Fruit fly (Drosophila melanogaster) whole organism, embryonic: Measurements from ENCODE around the gene CIA30.

Experiments used
- Ada2b ChIP-seq: fragments of 200-800 bp; sonication (Bioruptor generic); IDR thresholded peaks from 2 replicates; pipeline ENCODE4 v1.3.6; 2022; ENCODE audit warnings: missing biosample characterization, missing genetic modification characterization
- Awh ChIP-seq: fragments of 200-800 bp; sonication (Bioruptor generic); IDR thresholded peaks from 2 replicates; pipeline ENCODE4, ENCODE4 v1.3.6; 2022; ENCODE audit warnings: missing biosample characterization, missing genetic modification characterization
- Bgb ChIP-seq: fragments of 200-800 bp; sonication (Bioruptor generic); IDR thresholded peaks from 2 replicates; pipeline ENCODE4 v1.3.6; 2022; ENCODE audit warnings: missing biosample characterization, missing genetic modification characterization; ENCODE audit not compliant: partially characterized antibody
- Bteb2 ChIP-seq: fragments of 200-800 bp; sonication (Bioruptor generic); optimal IDR thresholded peaks from 2 replicates; lab custom pipeline; 2016; ENCODE audit warnings: missing biosample characterization, missing genetic modification characterization
- CG10209 ChIP-seq: fragments of 200-800 bp; sonication (Bioruptor generic); optimal IDR thresholded peaks from 3 replicates; lab custom pipeline; 2017; ENCODE audit warnings: missing biosample characterization, mild to moderate bottlenecking, missing genetic modification characterization, missing genetic modification reagents
- CG11093 ChIP-seq: fragments of 200-800 bp; sonication (Bioruptor generic); IDR thresholded peaks from 3 replicates; pipeline ENCODE4 v1.3.6; 2022; ENCODE audit warnings: missing biosample characterization, missing genetic modification characterization
- CG12236 ChIP-seq: fragments of 200-800 bp; sonication (Bioruptor generic); optimal IDR thresholded peaks from 2 replicates; lab custom pipeline; 2016; ENCODE audit warnings: missing biosample characterization, missing genetic modification characterization
- CG12299 ChIP-seq: fragments of 200-800 bp; sonication (Bioruptor generic); optimal IDR thresholded peaks from 2 replicates; lab custom pipeline; 2018; ENCODE audit warnings: missing biosample characterization, mild to moderate bottlenecking, missing genetic modification characterization
- CG13894 ChIP-seq: fragments of 200-800 bp; sonication (Bioruptor generic); optimal IDR thresholded peaks from 3 replicates; lab custom pipeline; 2018; ENCODE audit warnings: missing biosample characterization, mild to moderate bottlenecking, missing genetic modification characterization, moderate library complexity
- CG14441 ChIP-seq: fragments of 200-800 bp; sonication (Bioruptor generic); IDR thresholded peaks from 2 replicates; pipeline ENCODE4 v1.3.6; 2022; ENCODE audit warnings: missing biosample characterization, missing genetic modification characterization
- CG1529 ChIP-seq: fragments of 200-800 bp; sonication (Bioruptor generic); optimal IDR thresholded peaks from 3 replicates; lab custom pipeline; 2018; ENCODE audit warnings: missing biosample characterization, missing genetic modification characterization
- CG16863 ChIP-seq: fragments of 200-800 bp; sonication (Bioruptor generic); optimal IDR thresholded peaks from 3 replicates; lab custom pipeline; 2016; ENCODE audit warnings: missing biosample characterization, missing genetic modification characterization
- CG17612 ChIP-seq: fragments of 200-800 bp; sonication (Bioruptor generic); IDR thresholded peaks from 2 replicates; pipeline ENCODE4 v1.3.6; 2022; ENCODE audit warnings: missing biosample characterization, missing genetic modification characterization
- CG17802 ChIP-seq: fragments of 200-800 bp; sonication (Bioruptor generic); optimal IDR thresholded peaks from 2 replicates; lab custom pipeline; 2018; ENCODE audit warnings: missing biosample characterization, mild to moderate bottlenecking, missing genetic modification characterization, moderate library complexity
- CG3065 ChIP-seq: fragments of 200-800 bp; sonication (Bioruptor generic); optimal IDR thresholded peaks from 2 replicates; lab custom pipeline; 2016; ENCODE audit warnings: missing biosample characterization, missing genetic modification characterization
- CG31224 ChIP-seq: fragments of 200-800 bp; sonication (Bioruptor generic); IDR thresholded peaks from 2 replicates; pipeline ENCODE4 v1.3.6; 2022; ENCODE audit warnings: missing biosample characterization, missing genetic modification characterization
- CG31388 ChIP-seq: fragments of 200-800 bp; sonication (Bioruptor generic); optimal IDR thresholded peaks from 2 replicates; lab custom pipeline; 2016; ENCODE audit warnings: missing biosample characterization, missing genetic modification characterization
- CG4820 ChIP-seq: fragments of 200-800 bp; sonication (Bioruptor generic); optimal IDR thresholded peaks from 3 replicates; lab custom pipeline; 2016; ENCODE audit warnings: missing biosample characterization, missing genetic modification characterization
- CG6254 ChIP-seq: fragments of 200-800 bp; sonication (Bioruptor generic); optimal IDR thresholded peaks from 3 replicates; lab custom pipeline; 2017; ENCODE audit warnings: mild to moderate bottlenecking, missing biosample characterization, missing genetic modification reagents, missing genetic modification characterization
- CG7745 ChIP-seq: fragments of 200-800 bp; sonication (Bioruptor generic); optimal IDR thresholded peaks from 2 replicates; lab custom pipeline; 2018; ENCODE audit warnings: missing biosample characterization, mild to moderate bottlenecking, missing genetic modification characterization, moderate library complexity
- CG8089 ChIP-seq: fragments of 200-800 bp; sonication (Bioruptor generic); optimal IDR thresholded peaks from 3 replicates; lab custom pipeline; 2016; ENCODE audit warnings: missing biosample characterization, missing genetic modification characterization
- CG8281 ChIP-seq: fragments of 200-800 bp; sonication (Bioruptor generic); optimal IDR thresholded peaks from 2 replicates; lab custom pipeline; 2018; ENCODE audit warnings: missing biosample characterization, mild to moderate bottlenecking, missing genetic modification characterization, moderate library complexity
- CG8924 ChIP-seq: fragments of 200-800 bp; optimal IDR thresholded peaks from 3 replicates; lab custom pipeline; 2019; ENCODE audit warnings: missing biosample characterization, mild to moderate bottlenecking, missing genetic modification characterization, moderate library complexity
- CG9797 ChIP-seq: fragments of 200-800 bp; sonication (Bioruptor generic); optimal IDR thresholded peaks from 3 replicates; lab custom pipeline; 2018; ENCODE audit warnings: missing biosample characterization, mild to moderate bottlenecking, missing genetic modification characterization
- Eip74EF ChIP-seq, 2 experiments: fragments of 200-800 bp in 1 of 2; fragments of >200 bp in 1 of 2; sonication (Bioruptor generic) in 1 of 2; optimal IDR thresholded peaks; 2 replicates each; lab custom pipeline; 2017 to 2019; ENCODE audit warnings: missing biosample characterization in 2 of 2, missing genetic modification characterization in 2 of 2, mild to moderate bottlenecking in 1 of 2, moderate library complexity in 1 of 2
- Elba2 ChIP-seq: fragments of 200-800 bp; sonication (Bioruptor generic); optimal IDR thresholded peaks from 3 replicates; lab custom pipeline; 2016; ENCODE audit warnings: missing biosample characterization, missing genetic modification characterization
- Fer3 ChIP-seq: fragments of 200-800 bp; sonication (Bioruptor generic); optimal IDR thresholded peaks from 2 replicates; lab custom pipeline; 2018; ENCODE audit warnings: missing biosample characterization, mild to moderate bottlenecking, missing genetic modification characterization, moderate library complexity
- Lpt ChIP-seq: fragments of >200 bp; optimal IDR thresholded peaks from 2 replicates; lab custom pipeline; 2018; ENCODE audit warnings: missing biosample characterization, missing genetic modification characterization
- Max ChIP-seq: fragments of 200-800 bp; sonication (Bioruptor generic); optimal IDR thresholded peaks from 2 replicates; lab custom pipeline; 2016; ENCODE audit warnings: missing biosample characterization, mild to moderate bottlenecking, missing genetic modification characterization
- Meics ChIP-seq: fragments of 200-800 bp; sonication (Bioruptor generic); optimal IDR thresholded peaks from 2 replicates; lab custom pipeline; 2017; ENCODE audit warnings: missing biosample characterization, mild to moderate bottlenecking, missing genetic modification characterization
- Mrtf ChIP-seq: fragments of 200-800 bp; sonication (Bioruptor generic); IDR thresholded peaks from 3 replicates; pipeline ENCODE4 v1.3.6; 2022; ENCODE audit warnings: missing biosample characterization, missing genetic modification characterization
- Nf-YB ChIP-seq: fragments of 200-800 bp; sonication (Bioruptor generic); optimal IDR thresholded peaks from 3 replicates; lab custom pipeline; 2019; ENCODE audit warnings: missing biosample characterization, mild to moderate bottlenecking, missing genetic modification characterization, moderate library complexity
- Nf-YC ChIP-seq: fragments of 200-800 bp; optimal IDR thresholded peaks from 3 replicates; lab custom pipeline; 2019; ENCODE audit warnings: missing biosample characterization, mild to moderate bottlenecking, missing genetic modification characterization, moderate library complexity
- Oaz ChIP-seq: fragments of 200-800 bp; sonication (Bioruptor generic); IDR thresholded peaks from 2 replicates; pipeline ENCODE4 v1.3.6; 2022; ENCODE audit warnings: missing biosample characterization, missing genetic modification characterization
- PHDP ChIP-seq: fragments of 200-800 bp; sonication (Bioruptor generic); optimal IDR thresholded peaks from 3 replicates; lab custom pipeline; 2018; ENCODE audit warnings: missing biosample characterization, mild to moderate bottlenecking, missing genetic modification characterization, moderate library complexity
- Rfx ChIP-seq: fragments of 200-800 bp; sonication (Bioruptor generic); IDR thresholded peaks from 2 replicates; pipeline ENCODE4 v1.3.6; 2022; ENCODE audit warnings: missing biosample characterization, missing genetic modification characterization
- Sry-δ ChIP-seq: fragments of 200-800 bp; sonication (Bioruptor generic); optimal IDR thresholded peaks from 2 replicates; lab custom pipeline; 2016; ENCODE audit warnings: missing biosample characterization, missing genetic modification characterization
- Xbp1 ChIP-seq: fragments of 200-800 bp; sonication (Bioruptor generic); optimal IDR thresholded peaks from 3 replicates; lab custom pipeline; 2016; ENCODE audit warnings: missing biosample characterization, mild to moderate bottlenecking, missing genetic modification characterization
- amos ChIP-seq: fragments of 200-800 bp; sonication (Bioruptor generic); IDR thresholded peaks from 2 replicates; pipeline ENCODE4 v1.3.6; 2022; ENCODE audit warnings: missing biosample characterization, missing genetic modification characterization; ENCODE audit not compliant: partially characterized antibody
- ato ChIP-seq: fragments of 200-800 bp; sonication (Bioruptor generic); IDR thresholded peaks from 2 replicates; pipeline ENCODE4 v1.3.6; 2022; ENCODE audit warnings: missing biosample characterization, missing genetic modification characterization; ENCODE audit not compliant: partially characterized antibody
- btn ChIP-seq: fragments of 200-800 bp; sonication (Bioruptor generic); optimal IDR thresholded peaks from 2 replicates; lab custom pipeline; 2016; ENCODE audit warnings: missing biosample characterization, missing genetic modification characterization
- chinmo ChIP-seq: fragments of 200-800 bp; sonication (Bioruptor generic); IDR thresholded peaks from 4 replicates; pipeline ENCODE4 v1.3.6; 2022; ENCODE audit warnings: missing biosample characterization, missing genetic modification characterization; ENCODE audit not compliant: partially characterized antibody
- danr ChIP-seq: fragments of 200-800 bp; sonication (Bioruptor generic); IDR thresholded peaks from 2 replicates; pipeline ENCODE4 v1.3.6; 2022; ENCODE audit warnings: missing biosample characterization, missing genetic modification characterization
- esg ChIP-seq: fragments of 200-800 bp; sonication (Bioruptor generic); conservative IDR thresholded peaks from 2 replicates; pipeline ENCODE4 v1.3.6; 2022; ENCODE audit warnings: missing biosample characterization, missing genetic modification characterization
- gro ChIP-seq: fragments of 200-800 bp; sonication (Bioruptor generic); optimal IDR thresholded peaks from 2 replicates; lab custom pipeline; 2016; ENCODE audit warnings: missing biosample characterization, missing genetic modification characterization
- knrl ChIP-seq: fragments of 200-800 bp; sonication (Bioruptor generic); IDR thresholded peaks from 3 replicates; pipeline ENCODE4 v1.3.6; 2022; ENCODE audit warnings: missing biosample characterization, missing genetic modification characterization; ENCODE audit not compliant: partially characterized antibody
- ranshi ChIP-seq: fragments of 200-800 bp; sonication (Bioruptor generic); IDR thresholded peaks from 2 replicates; pipeline ENCODE4 v1.3.6; 2022; ENCODE audit warnings: missing biosample characterization, missing genetic modification characterization
- rib ChIP-seq: fragments of 200-800 bp; sonication (Bioruptor generic); IDR thresholded peaks from 2 replicates; pipeline ENCODE4 v1.3.6; 2022; ENCODE audit warnings: missing biosample characterization, missing genetic modification characterization
- slbo ChIP-seq: fragments of 200-800 bp; sonication (Bioruptor generic); IDR thresholded peaks from 2 replicates; pipeline ENCODE4 v1.3.6; 2022; ENCODE audit warnings: missing biosample characterization, missing genetic modification characterization
- tup ChIP-seq: fragments of 200-800 bp; sonication (Bioruptor generic); optimal IDR thresholded peaks from 2 replicates; lab custom pipeline; 2016; ENCODE audit warnings: missing biosample characterization, mild to moderate bottlenecking, missing genetic modification characterization, moderate library complexity
- zen2 ChIP-seq: fragments of 200-800 bp; sonication (Bioruptor generic); IDR thresholded peaks from 3 replicates; pipeline ENCODE4 v1.3.6; 2022; ENCODE audit warnings: missing biosample characterization, missing genetic modification characterization; ENCODE audit not compliant: partially characterized antibody

Gene CIA30

DNA sequence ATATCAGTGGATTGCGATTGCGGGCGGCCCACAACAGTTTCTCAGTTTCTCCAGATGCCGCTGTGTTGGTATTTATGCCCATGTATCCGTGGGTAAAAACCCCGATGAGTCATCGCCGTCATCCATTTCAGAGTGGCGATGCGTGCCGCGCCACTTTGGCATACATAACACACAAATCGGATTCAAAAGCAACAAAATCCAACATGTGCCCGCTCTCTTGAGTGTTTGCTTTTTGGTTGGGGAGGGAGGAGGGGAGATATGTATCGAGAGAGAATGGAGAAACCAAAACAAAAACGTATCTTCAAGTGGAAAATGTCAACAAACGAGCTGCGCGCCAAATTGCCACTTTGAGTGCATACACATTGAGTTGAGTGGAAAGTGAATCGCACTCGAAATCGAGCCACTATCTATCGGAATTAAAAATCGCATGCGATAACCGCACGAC is 34.9 kb downstream of the CIA30 start (continued):
- TF ChIP-seq CG8281 (tag; lab: Kevin White, UChicago) (no peak), btn (GFP tag; lab: Kevin White, UChicago) (no peak), CG17802 (no peak), CG9797 (GFP tag; lab: Kevin White, UChicago) (no peak), Xbp1 (no peak), Fer3 (tag; lab: Kevin White, UChicago) (no peak), ato (GFP tag; lab: Robert Waterston, UW) (no peak), Elba2 (GFP tag; lab: Kevin White, UChicago) (no peak), zen2 (peak; percentile 91; the same call in 2 of the 3 replicates), tup (GFP tag; lab: Kevin White, UChicago) (no peak), CG12236 (GFP tag; lab: Kevin White, UChicago) (no peak), Sry-δ (GFP tag; lab: Kevin White, UChicago) (no peak), Bgb (GFP tag; lab: Robert Waterston, UW) (peak; percentile 82; the same call in 1 of the 2 replicates), Ada2b (no peak), slbo (no peak), Bteb2 (GFP tag; lab: Kevin White, UChicago) (no peak), Rfx (GFP tag; lab: Robert Waterston, UW) (no peak), CG13894 (tag; lab: Kevin White, UChicago) (peak; percentile 69), ranshi (no peak; the same call in 1 of the 2 replicates), CG3065 (GFP tag; lab: Kevin White, UChicago) (no peak), rib (GFP tag; lab: Robert Waterston, UW) (0 out of 2 replicates have a peak, but pooled peaks have one; percentile 33), gro (no peak), CG31388 (GFP tag; lab: Kevin White, UChicago) (no peak), CG8089 (no peak), danr (GFP tag; lab: Robert Waterston, UW) (no peak), CG11093 (GFP tag; lab: Robert Waterston, UW) (no peak), CG4820 (GFP tag; lab: Kevin White, UChicago) (no peak), CG31224 (GFP tag; lab: Robert Waterston, UW) (no peak), CG12299 (no peak), Mrtf (GFP tag; lab: Robert Waterston, UW) (no peak), CG7745 (tag; lab: Kevin White, UChicago) (no peak), CG1529 (no peak), Nf-YC (tag; lab: Kevin White, UChicago) (peak; percentile 6), Nf-YB (GFP tag; lab: Kevin White, UChicago) (no peak), Meics (GFP tag; lab: Kevin White, UChicago) (no peak), Max (GFP tag; lab: Kevin White, UChicago) (no peak), PHDP (peak; percentile 8), CG8924 (tag; lab: Kevin White, UChicago) (no peak), CG6254 (GFP tag; lab: Kevin White, UChicago) (no peak), Eip74EF (GFP tag; optimal IDR thresholded peaks at IDR 0.05; lab: Kevin White, UChicago) (no peak), knrl (GFP tag; lab: Robert Waterston, UW) (no peak), Oaz (no peak), esg (no peak), Awh (GFP tag; lab: Robert Waterston, UW) (no peak), amos (GFP tag; lab: Robert Waterston, UW) (peak; percentile 69; the same call in 1 of the 2 replicates), CG10209 (no peak), Lpt (GFP tag; lab: Kevin White, UChicago) (no peak), CG14441 (no peak), CG16863 (no peak), CG17612 (GFP tag; lab: Robert Waterston, UW) (no peak), chinmo (GFP tag; lab: Robert Waterston, UW) (peak; percentile 99)
